Worm (Caenorhabditis elegans): ENCODE data around the gene ifc-2.

Gene ifc-2

ce11 chrX:661727-662330 is 7.1 kb upstream of the ifc-2 start, which contains the start of gene rund-1:
rund-1 (minus strand) TSS chrX:661777.
- TF ChIP-seq klf-2 (GFP tag; conservative IDR thresholded peaks at IDR 0.05) (no peak), tab-1 (GFP tag; IDR thresholded peaks at IDR 0.05) (no peak), T22C8.4 (GFP tag; IDR thresholded peaks at IDR 0.05) (no peak), ztf-23 (GFP tag; IDR thresholded peaks at IDR 0.05) (no peak), med-1 (GFP tag; optimal IDR thresholded peaks at IDR 0.05; ENCODE audit: insufficient read depth) (no peak), ref-1 (GFP tag; conservative IDR thresholded peaks at IDR 0.05) (no peak), ztf-29 (GFP tag; IDR thresholded peaks at IDR 0.05) (no peak), flt-1 (GFP tag; IDR thresholded peaks at IDR 0.05) (no peak), cog-1 (tag; optimal IDR thresholded peaks at IDR 0.05) (no peak)

ce11 chrX:655884-656283 is 1.2 kb upstream of the ifc-2 start, which contains the start of gene lpr-7:
lpr-7 (plus strand) TSS chrX:656184.
- no peak for TF ChIP-seq tab-1 (GFP tag; IDR thresholded peaks at IDR 0.05)
- no peak for TF ChIP-seq T22C8.4 (GFP tag; IDR thresholded peaks at IDR 0.05)
- no peak for TF ChIP-seq cog-1 (tag; optimal IDR thresholded peaks at IDR 0.05)
- no peak for TF ChIP-seq klf-2 (GFP tag; conservative IDR thresholded peaks at IDR 0.05)
- no peak for TF ChIP-seq flt-1 (GFP tag; IDR thresholded peaks at IDR 0.05)
- no peak for TF ChIP-seq ztf-23 (GFP tag; IDR thresholded peaks at IDR 0.05)
- TF ChIP-seq ztf-29 (GFP tag; IDR thresholded peaks at IDR 0.05), result no peak
- TF ChIP-seq med-1 (GFP tag; optimal IDR thresholded peaks at IDR 0.05; ENCODE audit: insufficient read depth), result no peak
- no peak for TF ChIP-seq ref-1 (GFP tag; conservative IDR thresholded peaks at IDR 0.05)

- TF ChIP-seq ztf-29 (GFP tag; IDR thresholded peaks at IDR 0.05) (no peak), med-1 (GFP tag; optimal IDR thresholded peaks at IDR 0.05; ENCODE audit: insufficient read depth) (no peak), flt-1 (GFP tag; IDR thresholded peaks at IDR 0.05) (no peak), tab-1 (GFP tag; IDR thresholded peaks at IDR 0.05) (no peak), cog-1 (tag; optimal IDR thresholded peaks at IDR 0.05) (no peak), T22C8.4 (GFP tag; IDR thresholded peaks at IDR 0.05) (no peak), ztf-23 (GFP tag; IDR thresholded peaks at IDR 0.05) (no peak), ref-1 (GFP tag; conservative IDR thresholded peaks at IDR 0.05) (no peak), klf-2 (GFP tag; conservative IDR thresholded peaks at IDR 0.05) (no peak)
Observed at ce11 chrX:651616-652015, 3.1 kb downstream of the ifc-2 start.

ce11 chrX:646493-646892 is 8.2 kb downstream of the ifc-2 start:
- no peak for TF ChIP-seq ref-1 (GFP tag; conservative IDR thresholded peaks at IDR 0.05)
- no peak for TF ChIP-seq flt-1 (GFP tag; IDR thresholded peaks at IDR 0.05)
- TF ChIP-seq med-1 (GFP tag; optimal IDR thresholded peaks at IDR 0.05; ENCODE audit: insufficient read depth), result no peak
- TF ChIP-seq klf-2 (GFP tag; conservative IDR thresholded peaks at IDR 0.05), result no peak
- TF ChIP-seq ztf-23 (GFP tag; IDR thresholded peaks at IDR 0.05), result no peak
- TF ChIP-seq ztf-29 (GFP tag; IDR thresholded peaks at IDR 0.05), result no peak
- TF ChIP-seq cog-1 (tag; optimal IDR thresholded peaks at IDR 0.05), result no peak
- no peak for TF ChIP-seq tab-1 (GFP tag; IDR thresholded peaks at IDR 0.05)
- no peak for TF ChIP-seq T22C8.4 (GFP tag; IDR thresholded peaks at IDR 0.05)

ce11 chrX:645589-645988 is 9.1 kb downstream of the ifc-2 start:
- TF ChIP-seq T22C8.4 (GFP tag; IDR thresholded peaks at IDR 0.05) (no peak), ztf-23 (GFP tag; IDR thresholded peaks at IDR 0.05) (no peak), ref-1 (GFP tag; conservative IDR thresholded peaks at IDR 0.05) (no peak), ztf-29 (GFP tag; IDR thresholded peaks at IDR 0.05) (no peak), klf-2 (GFP tag; conservative IDR thresholded peaks at IDR 0.05) (no peak), flt-1 (GFP tag; IDR thresholded peaks at IDR 0.05) (no peak), tab-1 (GFP tag; IDR thresholded peaks at IDR 0.05) (no peak)

- no peak for TF ChIP-seq klf-2 (GFP tag; conservative IDR thresholded peaks at IDR 0.05)
- no peak for TF ChIP-seq T22C8.4 (GFP tag; IDR thresholded peaks at IDR 0.05)
- TF ChIP-seq flt-1 (GFP tag; IDR thresholded peaks at IDR 0.05), result no peak
- TF ChIP-seq ref-1 (GFP tag; conservative IDR thresholded peaks at IDR 0.05), result no peak
- TF ChIP-seq med-1 (GFP tag; optimal IDR thresholded peaks at IDR 0.05; ENCODE audit: insufficient read depth), result no peak
Observed at ce11 chrX:642817-643216, 11.9 kb downstream of the ifc-2 start.

ce11 chrX:641440-641839 is 13.3 kb downstream of the ifc-2 start, which contains the start of gene M6.11:
M6.11 (minus strand) TSS chrX:641540.
- no peak for TF ChIP-seq ztf-29 (GFP tag; IDR thresholded peaks at IDR 0.05)
- no peak for TF ChIP-seq ref-1 (GFP tag; conservative IDR thresholded peaks at IDR 0.05)
- TF ChIP-seq T22C8.4 (GFP tag; IDR thresholded peaks at IDR 0.05), result no peak
- TF ChIP-seq cog-1 (tag; optimal IDR thresholded peaks at IDR 0.05), result no peak
- no peak for TF ChIP-seq med-1 (GFP tag; optimal IDR thresholded peaks at IDR 0.05; ENCODE audit: insufficient read depth)
- TF ChIP-seq klf-2 (GFP tag; conservative IDR thresholded peaks at IDR 0.05), result no peak
- no peak for TF ChIP-seq ztf-23 (GFP tag; IDR thresholded peaks at IDR 0.05)
- TF ChIP-seq flt-1 (GFP tag; IDR thresholded peaks at IDR 0.05), result no peak
- TF ChIP-seq tab-1 (GFP tag; IDR thresholded peaks at IDR 0.05), result no peak

ce11 chrX:637588-637987 is 17.1 kb downstream of the ifc-2 start:
- TF ChIP-seq ref-1 (GFP tag; conservative IDR thresholded peaks at IDR 0.05), result no peak
- TF ChIP-seq ztf-29 (GFP tag; IDR thresholded peaks at IDR 0.05), result no peak
- TF ChIP-seq tab-1 (GFP tag; IDR thresholded peaks at IDR 0.05), result no peak
- TF ChIP-seq T22C8.4 (GFP tag; IDR thresholded peaks at IDR 0.05), result no peak
- no peak for TF ChIP-seq klf-2 (GFP tag; conservative IDR thresholded peaks at IDR 0.05)
- TF ChIP-seq cog-1 (tag; optimal IDR thresholded peaks at IDR 0.05), result no peak
- no peak for TF ChIP-seq flt-1 (GFP tag; IDR thresholded peaks at IDR 0.05)
- TF ChIP-seq med-1 (GFP tag; optimal IDR thresholded peaks at IDR 0.05; ENCODE audit: insufficient read depth), result no peak
- no peak for TF ChIP-seq ztf-23 (GFP tag; IDR thresholded peaks at IDR 0.05)

ce11 chrX:636893-637292 is 17.8 kb downstream of the ifc-2 start, which contains the start of gene pha-2:
pha-2 (minus strand) TSS chrX:636993.
- no peak for TF ChIP-seq ztf-29 (GFP tag; IDR thresholded peaks at IDR 0.05)
- no peak for TF ChIP-seq ztf-23 (GFP tag; IDR thresholded peaks at IDR 0.05)
- no peak for TF ChIP-seq med-1 (GFP tag; optimal IDR thresholded peaks at IDR 0.05; ENCODE audit: insufficient read depth)
- no peak for TF ChIP-seq cog-1 (tag; optimal IDR thresholded peaks at IDR 0.05)
- TF ChIP-seq flt-1 (GFP tag; IDR thresholded peaks at IDR 0.05), result no peak
- TF ChIP-seq ref-1 (GFP tag; conservative IDR thresholded peaks at IDR 0.05), result no peak
- TF ChIP-seq klf-2 (GFP tag; conservative IDR thresholded peaks at IDR 0.05), result no peak

ce11 chrX:629134-629533 is 25.6 kb downstream of the ifc-2 start, which contains the start of gene M6.4:
M6.4 (plus strand) TSS chrX:629188.
- TF ChIP-seq ztf-23 (GFP tag; IDR thresholded peaks at IDR 0.05) (no peak), ztf-29 (GFP tag; IDR thresholded peaks at IDR 0.05) (no peak), T22C8.4 (GFP tag; IDR thresholded peaks at IDR 0.05) (no peak), ref-1 (GFP tag; conservative IDR thresholded peaks at IDR 0.05) (no peak)
